Fruit fly (Drosophila melanogaster) S2 (cell line): ENCODE results near the gene CG14990.

ENCODE experiments used
- CG8478 ChIP-seq: fragments of >200 bp; optimal IDR thresholded peaks from 2 replicates; lab custom pipeline; 2018
- CTCF ChIP-seq, 2 experiments: fragments of >200 bp; optimal IDR thresholded peaks; 2 replicates each; lab custom pipeline; 2018

DNA sequence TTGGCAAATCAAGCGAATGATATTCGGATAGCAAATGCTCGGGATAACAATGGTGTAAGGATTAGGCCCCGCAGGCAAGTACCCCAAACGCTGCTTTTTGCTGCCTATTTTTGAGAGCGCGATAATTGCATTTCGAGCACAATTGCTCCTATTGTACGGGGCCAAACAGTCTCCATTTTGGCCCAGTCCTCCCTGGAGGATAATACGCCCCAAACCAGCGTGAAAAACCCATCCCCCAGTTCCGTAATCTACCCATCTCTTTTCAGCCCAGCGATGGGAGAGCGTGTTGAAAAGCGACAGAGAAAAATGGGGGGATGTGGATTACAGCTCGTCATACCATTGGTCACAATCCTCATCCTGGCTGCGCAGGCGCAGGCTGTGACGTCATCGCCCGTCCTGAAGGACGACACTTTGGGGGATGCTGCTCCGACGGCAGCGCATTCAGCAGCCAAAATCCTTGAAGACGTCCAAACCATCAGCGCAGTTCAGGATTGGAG lies 4.3 kb upstream of the CG14990 start, which contains the start of gene Gad1:
- TF ChIP-seq CTCF (optimal IDR thresholded peaks at IDR 0.05; lab: Kevin White, UChicago) (no peak), CG8478 (lab: Kevin White, UChicago) (no peak)
